Worm (Caenorhabditis elegans) whole organism, late embryonic: Measurements from ENCODE around the gene dars-2.

Experiments
- K02D7.2 ChIP-seq: sonication (generic microtip); optimal IDR thresholded peaks from 2 replicates; lab custom pipeline; 2017; ENCODE audit warnings: mild to moderate bottlenecking, missing genetic modification characterization, missing compliant biosample characterization
- K09A11.1 ChIP-seq: sonication (generic microtip); optimal IDR thresholded peaks from 2 replicates; lab custom pipeline; 2017; ENCODE audit warnings: antibody characterized with exemption, mild to moderate bottlenecking, missing genetic modification characterization, missing compliant biosample characterization; ENCODE audit not compliant: insufficient read depth
- ama-1 ChIP-seq: fragments of 150-350 bp; optimal IDR thresholded peaks from 2 replicates; lab custom pipeline; 2014
- elt-2 ChIP-seq: sonication (generic microtip); optimal IDR thresholded peaks from 2 replicates; lab custom pipeline; 2016; ENCODE audit warnings: missing genetic modification reagents, missing genetic modification characterization, missing compliant biosample characterization
- fkh-10 ChIP-seq: fragments of 150-350 bp; optimal IDR thresholded peaks from 2 replicates; lab custom pipeline; 2014; ENCODE audit warnings: missing biosample characterization, missing genetic modification reagents, missing genetic modification characterization
- fkh-6 ChIP-seq: sonication (generic microtip); optimal IDR thresholded peaks from 2 replicates; lab custom pipeline; 2016; ENCODE audit warnings: missing genetic modification characterization, missing compliant biosample characterization
- hlh-8 ChIP-seq: sonication (generic microtip); optimal IDR thresholded peaks from 2 replicates; lab custom pipeline; 2016; ENCODE audit warnings: missing genotype, missing genetic modification characterization, missing compliant biosample characterization
- lin-11 ChIP-seq: fragments of 200-800 bp; sonication (Bioruptor generic); optimal IDR thresholded peaks from 2 replicates; lab custom pipeline; 2018; ENCODE audit warnings: mild to moderate bottlenecking, missing genetic modification characterization, missing compliant biosample characterization
- nhr-11 ChIP-seq: fragments of 150-350 bp; optimal IDR thresholded peaks from 2 replicates; lab custom pipeline; 2014; ENCODE audit warnings: missing biosample characterization, missing genetic modification characterization
- nhr-232 ChIP-seq: sonication (generic microtip); optimal IDR thresholded peaks from 2 replicates; lab custom pipeline; 2016; ENCODE audit warnings: missing genetic modification characterization, missing compliant biosample characterization
- pha-2 ChIP-seq: sonication (generic microtip); optimal IDR thresholded peaks from 2 replicates; lab custom pipeline; 2017; ENCODE audit warnings: mild to moderate bottlenecking, missing genetic modification characterization, missing compliant biosample characterization
- unc-55 ChIP-seq: sonication (generic microtip); optimal IDR thresholded peaks from 2 replicates; lab custom pipeline; 2017; ENCODE audit warnings: missing biosample characterization, missing genetic modification reagents, missing genetic modification characterization
- unc-86 ChIP-seq: sonication (generic microtip); optimal IDR thresholded peaks from 2 replicates; lab custom pipeline; 2016; ENCODE audit warnings: missing genetic modification characterization, missing compliant biosample characterization

DNA sequence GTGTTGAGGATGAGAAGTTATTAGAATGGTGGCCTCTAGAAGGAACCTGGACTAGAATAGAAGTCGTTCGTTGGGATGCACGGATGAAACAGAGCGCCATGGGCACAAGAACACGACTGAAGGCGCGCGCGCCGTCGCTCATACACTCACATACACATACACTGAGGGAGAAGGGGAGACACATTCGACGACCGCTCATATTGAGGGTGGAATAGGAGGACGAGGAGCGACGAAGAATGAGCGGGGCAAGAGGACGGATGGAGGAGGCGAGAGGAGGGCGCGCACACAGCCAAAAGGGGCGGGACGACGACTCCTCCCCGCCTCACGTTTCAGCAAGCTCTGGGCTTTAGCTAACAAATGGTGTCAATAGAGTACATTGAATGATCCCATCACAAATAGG is 9.8 kb upstream of the dars-2 start:
- no peak for TF ChIP-seq K02D7.2 (tag; lab: Kevin White, UChicago)
- no peak for TF ChIP-seq ama-1
- no peak for TF ChIP-seq nhr-11 (tag; lab: Kevin White, UChicago)
- no peak for TF ChIP-seq unc-55
- no peak for TF ChIP-seq elt-2 (tag; lab: Kevin White, UChicago)
- no peak for TF ChIP-seq unc-86 (tag; lab: Kevin White, UChicago)
- TF ChIP-seq nhr-232, result no peak
- TF ChIP-seq fkh-6 (tag; lab: Kevin White, UChicago), result no peak
- no peak for TF ChIP-seq fkh-10
- TF ChIP-seq lin-11 (tag; lab: Kevin White, UChicago), result no peak
- no peak for TF ChIP-seq hlh-8 (tag; lab: Kevin White, UChicago)
- TF ChIP-seq pha-2, result no peak
- TF ChIP-seq K09A11.1 (tag; lab: Kevin White, UChicago), result no peak
